Fruit fly (Drosophila melanogaster) whole organism, embryonic: ENCODE results near the gene CG8419.

ENCODE experiments used
- Atf-2 ChIP-seq: fragments of 200-800 bp; sonication (Bioruptor generic); optimal IDR thresholded peaks from 2 replicates; lab custom pipeline; 2016; ENCODE audit warnings: missing biosample characterization, missing genetic modification characterization
- BEAF-32 ChIP-seq: fragments of 200-800 bp; sonication (Bioruptor generic); optimal IDR thresholded peaks from 3 replicates; lab custom pipeline; 2017; ENCODE audit warnings: missing biosample characterization, missing genetic modification characterization, mild to moderate bottlenecking, moderate library complexity, missing genetic modification reagents
- CG10543 ChIP-seq: fragments of 200-800 bp; sonication (Bioruptor generic); optimal IDR thresholded peaks from 3 replicates; lab custom pipeline; 2017; ENCODE audit warnings: missing biosample characterization, mild to moderate bottlenecking, missing genetic modification characterization, moderate library complexity
- CG11456 ChIP-seq: fragments of 200-800 bp; sonication (Bioruptor generic); IDR thresholded peaks from 3 replicates; pipeline ENCODE4 v1.3.6; 2022; ENCODE audit warnings: missing biosample characterization, missing genetic modification characterization
- CG11723 ChIP-seq: fragments of 200-800 bp; sonication (Bioruptor generic); optimal IDR thresholded peaks from 2 replicates; lab custom pipeline; 2017; ENCODE audit warnings: missing biosample characterization, mild to moderate bottlenecking, missing genetic modification characterization
- CG12104 ChIP-seq: fragments of 200-800 bp; sonication (Bioruptor generic); optimal IDR thresholded peaks from 3 replicates; lab custom pipeline; 2016; ENCODE audit warnings: missing biosample characterization, missing genetic modification characterization
- CG13775 ChIP-seq: fragments of 200-800 bp; sonication (Bioruptor generic); optimal IDR thresholded peaks from 3 replicates; lab custom pipeline; 2017; ENCODE audit warnings: missing biosample characterization, mild to moderate bottlenecking, missing genetic modification characterization
- CG15479 ChIP-seq: fragments of 200-800 bp; sonication (Bioruptor generic); optimal IDR thresholded peaks from 3 replicates; lab custom pipeline; 2019; ENCODE audit warnings: missing biosample characterization, mild to moderate bottlenecking, missing genetic modification characterization, moderate library complexity
- CG18262 ChIP-seq: fragments of 200-800 bp; optimal IDR thresholded peaks from 3 replicates; lab custom pipeline; 2019; ENCODE audit warnings: missing biosample characterization, mild to moderate bottlenecking, missing genetic modification characterization, moderate library complexity
- CG30403 ChIP-seq: fragments of 200-800 bp; sonication (Bioruptor generic); optimal IDR thresholded peaks from 3 replicates; lab custom pipeline; 2016; ENCODE audit warnings: missing biosample characterization, missing genetic modification characterization
- CG31365 ChIP-seq: fragments of 200-800 bp; sonication (Bioruptor generic); optimal IDR thresholded peaks from 2 replicates; lab custom pipeline; 2018; ENCODE audit warnings: missing biosample characterization, mild to moderate bottlenecking, missing genetic modification characterization
- CG34224 ChIP-seq: fragments of 200-800 bp; sonication (Bioruptor generic); IDR thresholded peaks from 3 replicates; pipeline ENCODE4 v1.3.6; 2022; ENCODE audit warnings: missing biosample characterization, missing genetic modification characterization; ENCODE audit not compliant: partially characterized antibody
- CG4360 ChIP-seq: fragments of 200-800 bp; sonication (Bioruptor generic); IDR thresholded peaks from 2 replicates; pipeline ENCODE4 v1.3.6; 2022; ENCODE audit warnings: missing biosample characterization, missing genetic modification characterization
- CG7786 ChIP-seq: fragments of 200-800 bp; sonication (Bioruptor generic); optimal IDR thresholded peaks from 2 replicates; lab custom pipeline; 2016; ENCODE audit warnings: missing biosample characterization, missing genetic modification characterization
- CG8089 ChIP-seq: fragments of 200-800 bp; sonication (Bioruptor generic); optimal IDR thresholded peaks from 3 replicates; lab custom pipeline; 2016; ENCODE audit warnings: missing biosample characterization, missing genetic modification characterization
- CG8478 ChIP-seq: fragments of >200 bp; optimal IDR thresholded peaks from 2 replicates; lab custom pipeline; 2018
- CG9437 ChIP-seq: fragments of 200-800 bp; sonication (Bioruptor generic); optimal IDR thresholded peaks from 2 replicates; lab custom pipeline; 2018; ENCODE audit warnings: missing biosample characterization, mild to moderate bottlenecking, missing genetic modification characterization
- Dbx ChIP-seq: fragments of 200-800 bp; sonication (Bioruptor generic); IDR thresholded peaks from 3 replicates; pipeline ENCODE4 v1.3.6; 2022; ENCODE audit warnings: missing biosample characterization, missing genetic modification characterization
- Deaf1 ChIP-seq: fragments of 200-800 bp; optimal IDR thresholded peaks from 3 replicates; lab custom pipeline; 2019; ENCODE audit warnings: missing biosample characterization, mild to moderate bottlenecking, missing genetic modification characterization, moderate library complexity
- Doc2 ChIP-seq: fragments of 200-800 bp; sonication (Bioruptor generic); IDR thresholded peaks from 2 replicates; pipeline ENCODE4 v1.3.6; 2022; ENCODE audit warnings: missing biosample characterization, missing genetic modification characterization
- Doc3 ChIP-seq: fragments of 200-800 bp; sonication (Bioruptor generic); IDR thresholded peaks from 3 replicates; pipeline ENCODE4 v1.3.6; 2022; ENCODE audit warnings: missing biosample characterization, missing genetic modification characterization; ENCODE audit not compliant: partially characterized antibody
- Ets97D ChIP-seq: fragments of 200-800 bp; sonication (Bioruptor generic); optimal IDR thresholded peaks from 3 replicates; lab custom pipeline; 2016; ENCODE audit warnings: missing biosample characterization, missing genetic modification characterization
- H2.0 ChIP-seq: fragments of 200-800 bp; sonication (Bioruptor generic); IDR thresholded peaks from 2 replicates; pipeline ENCODE4 v1.3.6; 2022; ENCODE audit warnings: missing biosample characterization, missing genetic modification characterization
- MBD-R2 ChIP-seq: fragments of 200-800 bp; sonication (Bioruptor generic); IDR thresholded peaks from 2 replicates; pipeline ENCODE4 v1.3.6; 2022; ENCODE audit warnings: missing biosample characterization, missing genetic modification characterization
- Mes4 ChIP-seq: fragments of 200-800 bp; sonication (Bioruptor generic); optimal IDR thresholded peaks from 2 replicates; lab custom pipeline; 2016; ENCODE audit warnings: missing biosample characterization, missing genetic modification characterization
- Oli ChIP-seq: fragments of 200-800 bp; sonication (Bioruptor generic); optimal IDR thresholded peaks from 2 replicates; lab custom pipeline; 2018; ENCODE audit warnings: missing biosample characterization, mild to moderate bottlenecking, missing genetic modification characterization, moderate library complexity
- Pdp1 ChIP-seq, 2 experiments: fragments of 200-800 bp; sonication (Bioruptor generic); optimal IDR thresholded peaks; 3 replicates each; lab custom pipeline; 2016; ENCODE audit warnings: missing biosample characterization in 2 of 2, missing genetic modification characterization in 2 of 2, mild to moderate bottlenecking in 1 of 2, moderate library complexity in 1 of 2
- Poxn ChIP-seq: fragments of 200-800 bp; sonication (Bioruptor generic); IDR thresholded peaks from 2 replicates; pipeline ENCODE4 v1.3.6; 2022; ENCODE audit warnings: missing biosample characterization, missing genetic modification characterization
- Ravus ChIP-seq: fragments of 200-800 bp; sonication (Bioruptor generic); IDR thresholded peaks from 2 replicates; pipeline ENCODE4 v1.3.6; 2022; ENCODE audit warnings: missing biosample characterization, missing genetic modification characterization
- Scr ChIP-seq: fragments of 200-800 bp; sonication (Bioruptor generic); IDR thresholded peaks from 2 replicates; pipeline ENCODE4 v1.3.6; 2022; ENCODE audit warnings: missing biosample characterization, missing genetic modification characterization; ENCODE audit not compliant: partially characterized antibody
- Sox102F ChIP-seq: fragments of 200-800 bp; sonication (Bioruptor generic); optimal IDR thresholded peaks from 2 replicates; lab custom pipeline; 2018; ENCODE audit warnings: missing biosample characterization, mild to moderate bottlenecking, missing genetic modification characterization, moderate library complexity
- Usf ChIP-seq: fragments of 200-800 bp; sonication (Bioruptor generic); optimal IDR thresholded peaks from 2 replicates; lab custom pipeline; 2017; ENCODE audit warnings: missing genotype, missing biosample characterization, missing genetic modification characterization
- al ChIP-seq: fragments of 200-800 bp; sonication (Bioruptor generic); IDR thresholded peaks from 2 replicates; pipeline ENCODE4 v1.3.6; 2022; ENCODE audit warnings: missing biosample characterization, missing genetic modification characterization
- bbx ChIP-seq: fragments of 200-800 bp; sonication (Bioruptor generic); IDR thresholded peaks from 2 replicates; pipeline ENCODE4 v1.3.6; 2022; ENCODE audit warnings: missing biosample characterization, missing genetic modification characterization; ENCODE audit not compliant: partially characterized antibody
- cad ChIP-seq: fragments of >200 bp; optimal IDR thresholded peaks from 2 replicates; lab custom pipeline; 2017; ENCODE audit warnings: missing biosample characterization, missing genetic modification characterization
- corto ChIP-seq: fragments of 200-800 bp; sonication (Bioruptor generic); optimal IDR thresholded peaks from 2 replicates; lab custom pipeline; 2016; ENCODE audit warnings: missing biosample characterization, mild to moderate bottlenecking, missing genetic modification characterization, moderate library complexity
- crol ChIP-seq: fragments of 200-800 bp; sonication (Bioruptor generic); IDR thresholded peaks from 2 replicates; pipeline ENCODE4 v1.3.6; 2022; ENCODE audit warnings: missing biosample characterization, missing genetic modification characterization
- eve ChIP-seq, 2 experiments: fragments of >200 bp; optimal IDR thresholded peaks; 2 replicates each; lab custom pipeline; 2017; ENCODE audit warnings: missing biosample characterization in 2 of 2, missing genetic modification characterization in 2 of 2
- fd96Cb ChIP-seq: fragments of 200-800 bp; sonication (Bioruptor generic); optimal IDR thresholded peaks from 2 replicates; lab custom pipeline; 2018; ENCODE audit warnings: missing biosample characterization, mild to moderate bottlenecking, missing genetic modification characterization, moderate library complexity
- gem ChIP-seq: fragments of 200-800 bp; sonication (Bioruptor generic); optimal IDR thresholded peaks from 2 replicates; lab custom pipeline; 2019; ENCODE audit warnings: missing biosample characterization, mild to moderate bottlenecking, missing genetic modification characterization, moderate library complexity
- hbn ChIP-seq: fragments of 200-800 bp; sonication (Bioruptor generic); IDR thresholded peaks from 2 replicates; pipeline ENCODE4 v1.3.6; 2022; ENCODE audit warnings: missing biosample characterization, missing genetic modification characterization; ENCODE audit not compliant: partially characterized antibody
- mam ChIP-seq: fragments of 200-800 bp; sonication (Bioruptor generic); optimal IDR thresholded peaks from 3 replicates; lab custom pipeline; 2016; ENCODE audit warnings: missing biosample characterization, missing genetic modification characterization
- nmo ChIP-seq: fragments of 200-800 bp; sonication (Bioruptor generic); optimal IDR thresholded peaks from 2 replicates; lab custom pipeline; 2018; ENCODE audit warnings: missing biosample characterization, mild to moderate bottlenecking, missing genetic modification characterization, moderate library complexity
- nom ChIP-seq: fragments of 200-800 bp; sonication (Bioruptor generic); optimal IDR thresholded peaks from 2 replicates; lab custom pipeline; 2017; ENCODE audit warnings: missing biosample characterization, missing genetic modification characterization, mild to moderate bottlenecking, moderate library complexity, missing genetic modification reagents
- phol ChIP-seq: fragments of 200-800 bp; sonication (Bioruptor generic); optimal IDR thresholded peaks from 3 replicates; lab custom pipeline; 2018; ENCODE audit warnings: missing biosample characterization, mild to moderate bottlenecking, missing genetic modification characterization, moderate library complexity
- run ChIP-seq: fragments of 200-800 bp; sonication (Bioruptor generic); optimal IDR thresholded peaks from 3 replicates; lab custom pipeline; 2018; ENCODE audit warnings: missing biosample characterization, mild to moderate bottlenecking, missing genetic modification characterization
- tap ChIP-seq: fragments of 200-800 bp; optimal IDR thresholded peaks from 3 replicates; lab custom pipeline; 2019; ENCODE audit warnings: missing biosample characterization, mild to moderate bottlenecking, missing genetic modification characterization, moderate library complexity
- zfh2 ChIP-seq: fragments of 200-800 bp; sonication (Bioruptor generic); optimal IDR thresholded peaks from 2 replicates; lab custom pipeline; 2016; ENCODE audit warnings: missing biosample characterization, missing genetic modification characterization

The CG8419 gene

DNA sequence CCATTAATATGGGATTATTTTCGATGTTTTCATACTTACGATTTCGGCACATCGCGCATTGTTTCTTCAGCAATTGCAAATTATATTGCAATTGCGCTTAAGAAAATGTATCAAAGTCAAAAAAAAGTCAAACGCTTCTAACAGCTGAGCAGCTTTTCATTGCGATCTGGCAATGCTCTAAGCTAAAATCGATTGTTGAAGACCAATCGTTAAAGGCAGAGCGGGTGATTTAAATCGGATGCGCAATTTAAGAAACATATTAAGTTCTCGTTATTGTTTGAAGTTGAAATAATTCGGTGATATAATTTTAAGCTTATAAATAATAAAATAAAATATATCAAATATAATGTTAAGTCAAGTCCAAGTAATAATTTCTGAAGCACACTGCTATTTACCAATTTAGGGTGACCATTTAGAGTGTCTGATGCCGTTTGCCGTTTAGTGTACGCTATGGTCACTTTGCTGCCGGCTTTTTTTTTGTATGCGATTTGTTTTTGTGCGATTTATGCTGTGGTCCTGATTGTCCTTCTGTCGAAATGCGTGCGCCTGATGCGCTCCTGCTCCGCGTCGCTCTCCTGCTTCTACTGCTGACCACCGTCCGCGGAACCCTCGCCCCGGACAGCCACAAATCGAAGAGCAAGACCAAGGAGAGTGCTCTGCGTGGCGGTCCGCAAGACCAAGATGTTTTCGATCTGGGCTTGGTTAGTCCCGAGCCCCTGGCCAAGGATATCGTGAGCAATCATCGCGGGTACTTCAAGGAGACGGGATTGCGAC, 9.0 kb upstream of the CG8419 start, which contains the start of the genes CG8475 and CG8460 (continued):
- no peak for TF ChIP-seq CG8089 (GFP tag; lab: Kevin White, UChicago)
- TF ChIP-seq, all 482 proteins: peak for 36

DNA sequence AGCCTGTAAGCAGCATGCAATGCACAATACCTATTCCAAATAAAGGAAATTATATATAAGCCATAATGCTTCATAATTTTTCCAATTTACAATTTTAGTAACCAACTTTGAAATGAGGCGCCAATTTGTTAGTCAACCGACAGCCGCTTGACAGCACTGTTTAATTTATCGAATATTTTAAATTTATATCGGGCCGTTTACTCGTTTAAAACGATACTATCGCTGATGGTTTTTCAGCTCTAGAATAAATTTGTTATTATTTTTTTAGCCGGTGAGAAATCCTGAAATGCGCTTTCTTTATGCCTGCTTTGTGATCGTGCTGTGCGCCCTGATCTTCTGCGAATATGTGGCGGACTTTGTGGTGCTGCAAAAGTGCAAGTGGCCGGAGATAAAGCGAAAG, 7.2 kb upstream of the CG8419 start, which contains the start of gene PGAP5:
TSS of gene PGAP5 (plus strand) at position 126 of the 400 bp plus-strand sequence.
- TF ChIP-seq H2.0: no peak
- TF ChIP-seq CG13775 (GFP tag; lab: Kevin White, UChicago): no peak
- no peak for TF ChIP-seq cad
- TF ChIP-seq nmo (GFP tag; lab: Kevin White, UChicago): peak; percentile 28
- no peak for TF ChIP-seq crol
- no peak for TF ChIP-seq Atf-2 (GFP tag; lab: Kevin White, UChicago)
- TF ChIP-seq Oli (tag; lab: Kevin White, UChicago): no peak
- peak in 1 of 2 experiments; percentile 54 for TF ChIP-seq Pdp1 (GFP tag; optimal IDR thresholded peaks at IDR 0.05; lab: Kevin White, UChicago)
- TF ChIP-seq CG30403 (GFP tag; lab: Kevin White, UChicago): peak; percentile 32
- TF ChIP-seq MBD-R2 (GFP tag; lab: Robert Waterston, UW): peak; percentile 93
- TF ChIP-seq hbn: peak; percentile 98
- peak; percentile 94 for TF ChIP-seq bbx (GFP tag; lab: Robert Waterston, UW)
- no peak for TF ChIP-seq al
- no peak for TF ChIP-seq CG12104 (GFP tag; lab: Kevin White, UChicago)
- TF ChIP-seq CG34224: peak; percentile 98
- TF ChIP-seq corto (GFP tag; lab: Kevin White, UChicago): peak; percentile 19
- no peak for TF ChIP-seq fd96Cb (tag; lab: Kevin White, UChicago)
- TF ChIP-seq CG11456 (GFP tag; lab: Robert Waterston, UW): no peak
- TF ChIP-seq Ets97D (GFP tag; lab: Kevin White, UChicago): peak; percentile 60
- no peak for TF ChIP-seq CG10543 (GFP tag; lab: Kevin White, UChicago)
- TF ChIP-seq CG15479 (GFP tag; lab: Kevin White, UChicago): no peak
- peak; percentile 21 for TF ChIP-seq CG7786 (GFP tag; lab: Kevin White, UChicago)
- TF ChIP-seq Ravus (GFP tag; lab: Robert Waterston, UW): no peak
- TF ChIP-seq CG9437: no peak
- no peak for TF ChIP-seq CG11723 (GFP tag; lab: Kevin White, UChicago)
- no peak for TF ChIP-seq Sox102F (GFP tag; lab: Kevin White, UChicago)
- no peak for TF ChIP-seq Deaf1 (tag; lab: Kevin White, UChicago)
- no peak for TF ChIP-seq nom (GFP tag; lab: Kevin White, UChicago)
- peak; percentile 30 for TF ChIP-seq mam (GFP tag; lab: Kevin White, UChicago)
- no peak for TF ChIP-seq run (tag; lab: Kevin White, UChicago)
- TF ChIP-seq phol (tag; lab: Kevin White, UChicago): peak; percentile 20
- TF ChIP-seq Scr (GFP tag; lab: Robert Waterston, UW): peak; percentile 93
- TF ChIP-seq zfh2 (GFP tag; lab: Kevin White, UChicago): peak; percentile 2
- no peak for TF ChIP-seq Doc2 (GFP tag; lab: Robert Waterston, UW)
- TF ChIP-seq gem (tag; lab: Kevin White, UChicago): no peak
- TF ChIP-seq BEAF-32: peak; percentile 91
- no peak for TF ChIP-seq Poxn (GFP tag; lab: Robert Waterston, UW)
- TF ChIP-seq eve (GFP tag; optimal IDR thresholded peaks at IDR 0.05; lab: Kevin White, UChicago): no peak
- TF ChIP-seq CG18262: no peak
- no peak for TF ChIP-seq CG31365 (tag; lab: Kevin White, UChicago)
- peak; percentile 96 for TF ChIP-seq Doc3 (GFP tag; lab: Robert Waterston, UW)
- TF ChIP-seq Dbx (GFP tag; lab: Robert Waterston, UW): peak; percentile 76; the same call in 2 of the 3 replicates
- no peak for TF ChIP-seq CG4360
- TF ChIP-seq tap (tag; lab: Kevin White, UChicago): no peak
- TF ChIP-seq CG8478 (lab: Kevin White, UChicago): no peak
- no peak for TF ChIP-seq Usf
- no peak for TF ChIP-seq Mes4 (GFP tag; lab: Kevin White, UChicago)
